Fruit fly (Drosophila melanogaster) whole organism, embryonic: ENCODE results near the gene aop.

Experiments used
- BEAF-32 ChIP-seq: fragments of 200-800 bp; sonication (Bioruptor generic); optimal IDR thresholded peaks from 3 replicates; lab custom pipeline; 2017; ENCODE audit warnings: missing biosample characterization, missing genetic modification characterization, mild to moderate bottlenecking, moderate library complexity, missing genetic modification reagents
- CG10209 ChIP-seq: fragments of 200-800 bp; sonication (Bioruptor generic); optimal IDR thresholded peaks from 3 replicates; lab custom pipeline; 2017; ENCODE audit warnings: missing biosample characterization, mild to moderate bottlenecking, missing genetic modification characterization, missing genetic modification reagents
- CG10274 ChIP-seq: fragments of 200-800 bp; sonication (Bioruptor generic); optimal IDR thresholded peaks from 3 replicates; lab custom pipeline; 2017; ENCODE audit warnings: missing biosample characterization, mild to moderate bottlenecking, missing genetic modification characterization
- CG10431 ChIP-seq: fragments of 200-800 bp; sonication (Bioruptor generic); optimal IDR thresholded peaks from 3 replicates; lab custom pipeline; 2018; ENCODE audit warnings: missing biosample characterization, mild to moderate bottlenecking, missing genetic modification characterization
- CG11504 ChIP-seq: fragments of 200-800 bp; sonication (Bioruptor generic); optimal IDR thresholded peaks from 3 replicates; lab custom pipeline; 2019; ENCODE audit warnings: missing biosample characterization, mild to moderate bottlenecking, missing genetic modification characterization, moderate library complexity
- CG1233 ChIP-seq: fragments of 200-800 bp; sonication (Bioruptor generic); optimal IDR thresholded peaks from 4 replicates; lab custom pipeline; 2018; ENCODE audit warnings: missing biosample characterization, mild to moderate bottlenecking, missing genetic modification characterization
- CG12769 ChIP-seq: fragments of 200-800 bp; sonication (Bioruptor generic); optimal IDR thresholded peaks from 2 replicates; lab custom pipeline; 2019; ENCODE audit warnings: missing biosample characterization, mild to moderate bottlenecking, missing genetic modification characterization, moderate library complexity
- CG12942 ChIP-seq: fragments of 200-800 bp; sonication (Bioruptor generic); optimal IDR thresholded peaks from 3 replicates; lab custom pipeline; 2016; ENCODE audit warnings: missing biosample characterization, missing genetic modification characterization
- CG15514 ChIP-seq: fragments of 200-800 bp; sonication (Bioruptor generic); optimal IDR thresholded peaks from 3 replicates; lab custom pipeline; 2017; ENCODE audit warnings: missing biosample characterization, missing genetic modification characterization, mild to moderate bottlenecking, moderate library complexity, missing genetic modification reagents
- CG17385 ChIP-seq: fragments of 200-800 bp; sonication (Bioruptor generic); optimal IDR thresholded peaks from 3 replicates; lab custom pipeline; 2018; ENCODE audit warnings: missing biosample characterization, mild to moderate bottlenecking, missing genetic modification characterization
- CG1832 ChIP-seq: fragments of 200-800 bp; sonication (Bioruptor generic); optimal IDR thresholded peaks from 2 replicates; lab custom pipeline; 2017; ENCODE audit warnings: missing biosample characterization, mild to moderate bottlenecking, missing genetic modification characterization, inconsistent platforms
- CG3995 ChIP-seq: fragments of 200-800 bp; sonication (Bioruptor generic); optimal IDR thresholded peaks from 3 replicates; lab custom pipeline; 2016; ENCODE audit warnings: missing biosample characterization, missing genetic modification characterization
- CG4424 ChIP-seq: fragments of 200-800 bp; sonication (Bioruptor generic); optimal IDR thresholded peaks from 3 replicates; lab custom pipeline; 2016; ENCODE audit warnings: missing biosample characterization, missing genetic modification characterization
- CG4617 ChIP-seq: fragments of 200-800 bp; sonication (Bioruptor generic); optimal IDR thresholded peaks from 3 replicates; lab custom pipeline; 2016; ENCODE audit warnings: missing biosample characterization, missing genetic modification characterization, borderline replicate concordance
- CG7357 ChIP-seq: fragments of 200-800 bp; sonication (Bioruptor generic); IDR thresholded peaks from 3 replicates; pipeline ENCODE4 v1.3.6; 2022; ENCODE audit warnings: missing biosample characterization, missing genetic modification characterization
- CG7963 ChIP-seq: fragments of 200-800 bp; sonication (Bioruptor generic); IDR thresholded peaks from 3 replicates; pipeline ENCODE4 v1.3.6; 2022; ENCODE audit warnings: missing biosample characterization, missing genetic modification characterization; ENCODE audit not compliant: partially characterized antibody
- CG9817 ChIP-seq: fragments of 200-800 bp; sonication (Bioruptor generic); optimal IDR thresholded peaks from 2 replicates; lab custom pipeline; 2018; ENCODE audit warnings: missing biosample characterization, mild to moderate bottlenecking, missing genetic modification characterization, moderate library complexity
- Deaf1 ChIP-seq: fragments of 200-800 bp; optimal IDR thresholded peaks from 3 replicates; lab custom pipeline; 2019; ENCODE audit warnings: missing biosample characterization, mild to moderate bottlenecking, missing genetic modification characterization, moderate library complexity
- ERR ChIP-seq: fragments of 200-800 bp; sonication (Bioruptor generic); optimal IDR thresholded peaks from 2 replicates; lab custom pipeline; 2016; ENCODE audit warnings: missing biosample characterization, missing genetic modification characterization
- H2.0 ChIP-seq: fragments of 200-800 bp; sonication (Bioruptor generic); IDR thresholded peaks from 2 replicates; pipeline ENCODE4 v1.3.6; 2022; ENCODE audit warnings: missing biosample characterization, missing genetic modification characterization
- Hey ChIP-seq: fragments of 200-800 bp; sonication (Bioruptor generic); optimal IDR thresholded peaks from 3 replicates; lab custom pipeline; 2018; ENCODE audit warnings: missing biosample characterization, mild to moderate bottlenecking, missing genetic modification characterization
- Hr3 ChIP-seq: fragments of 200-800 bp; sonication (Bioruptor generic); optimal IDR thresholded peaks from 3 replicates; lab custom pipeline; 2016; ENCODE audit warnings: missing biosample characterization, missing genetic modification characterization
- Hr39 ChIP-seq: fragments of >200 bp; optimal IDR thresholded peaks from 2 replicates; lab custom pipeline; 2017
- Hr51 ChIP-seq, 2 experiments: fragments of 200-800 bp; sonication (Bioruptor generic); optimal IDR thresholded peaks; 2 replicates in 1 of 2; 3 replicates in 1 of 2; lab custom pipeline; 2016 to 2018; ENCODE audit warnings: missing biosample characterization in 2 of 2, missing genetic modification characterization in 2 of 2, mild to moderate bottlenecking in 1 of 2, moderate library complexity in 1 of 2
- Kr ChIP-seq: fragments of 200-800 bp; sonication (Bioruptor generic); optimal IDR thresholded peaks from 2 replicates; lab custom pipeline; 2017; ENCODE audit warnings: missing biosample characterization, mild to moderate bottlenecking, missing genetic modification characterization
- Lpt ChIP-seq: fragments of >200 bp; optimal IDR thresholded peaks from 2 replicates; lab custom pipeline; 2018; ENCODE audit warnings: missing biosample characterization, missing genetic modification characterization
- Meics ChIP-seq: fragments of 200-800 bp; sonication (Bioruptor generic); optimal IDR thresholded peaks from 2 replicates; lab custom pipeline; 2017; ENCODE audit warnings: missing biosample characterization, mild to moderate bottlenecking, missing genetic modification characterization
- Nf-YB ChIP-seq: fragments of 200-800 bp; sonication (Bioruptor generic); optimal IDR thresholded peaks from 3 replicates; lab custom pipeline; 2019; ENCODE audit warnings: missing biosample characterization, mild to moderate bottlenecking, missing genetic modification characterization, moderate library complexity
- Rx ChIP-seq: fragments of 200-800 bp; sonication (Bioruptor generic); IDR thresholded peaks from 2 replicates; pipeline ENCODE4 v1.3.6; 2022; ENCODE audit warnings: missing biosample characterization, missing genetic modification characterization
- Stat92E ChIP-seq, 3 experiments: fragments of >200 bp in 2 of 3; fragments of 200-800 bp in 1 of 3; sonication (Bioruptor generic) in 1 of 3; optimal IDR thresholded peaks; 2 replicates each; lab custom pipeline; 2017 to 2019; ENCODE audit warnings: missing biosample characterization in 3 of 3, missing genetic modification characterization in 3 of 3, mild to moderate bottlenecking in 1 of 3, moderate library complexity in 1 of 3
- TFAM ChIP-seq: fragments of 200-800 bp; sonication (Bioruptor generic); optimal IDR thresholded peaks from 2 replicates; lab custom pipeline; 2017; ENCODE audit warnings: missing biosample characterization, missing genetic modification characterization, inconsistent platforms
- amos ChIP-seq: fragments of 200-800 bp; sonication (Bioruptor generic); IDR thresholded peaks from 2 replicates; pipeline ENCODE4 v1.3.6; 2022; ENCODE audit warnings: missing biosample characterization, missing genetic modification characterization; ENCODE audit not compliant: partially characterized antibody
- ap ChIP-seq: fragments of 200-800 bp; sonication (Bioruptor generic); IDR thresholded peaks from 2 replicates; pipeline ENCODE4 v1.3.6; 2022; ENCODE audit warnings: missing biosample characterization, missing genetic modification characterization
- bcd ChIP-seq: fragments of 200-800 bp; sonication (Bioruptor generic); optimal IDR thresholded peaks from 2 replicates; lab custom pipeline; 2017; ENCODE audit warnings: missing biosample characterization, mild to moderate bottlenecking, missing genetic modification characterization
- cg ChIP-seq: fragments of 200-800 bp; sonication (Bioruptor generic); optimal IDR thresholded peaks from 3 replicates; lab custom pipeline; 2019; ENCODE audit warnings: missing biosample characterization, mild to moderate bottlenecking, missing genetic modification characterization, moderate library complexity
- corto ChIP-seq: fragments of 200-800 bp; sonication (Bioruptor generic); optimal IDR thresholded peaks from 2 replicates; lab custom pipeline; 2016; ENCODE audit warnings: missing biosample characterization, mild to moderate bottlenecking, missing genetic modification characterization, moderate library complexity
- cwo ChIP-seq: fragments of 200-800 bp; sonication (Bioruptor generic); optimal IDR thresholded peaks from 3 replicates; lab custom pipeline; 2017; ENCODE audit warnings: missing biosample characterization, missing genetic modification characterization, mild to moderate bottlenecking, moderate library complexity, missing genetic modification reagents
- ewg ChIP-seq: fragments of 200-800 bp; sonication (Bioruptor generic); optimal IDR thresholded peaks from 3 replicates; lab custom pipeline; 2017; ENCODE audit warnings: mild to moderate bottlenecking, missing biosample characterization, missing genetic modification reagents, missing genetic modification characterization
- exex ChIP-seq: fragments of 200-800 bp; sonication (Bioruptor generic); optimal IDR thresholded peaks from 4 replicates; lab custom pipeline; 2018; ENCODE audit warnings: missing biosample characterization, mild to moderate bottlenecking, missing genetic modification characterization, moderate library complexity
- grn ChIP-seq: fragments of 200-800 bp; sonication (Bioruptor generic); optimal IDR thresholded peaks from 3 replicates; lab custom pipeline; 2017; ENCODE audit warnings: missing biosample characterization, missing genetic modification characterization
- insv ChIP-seq, 2 experiments: fragments of 200-800 bp; sonication (Bioruptor generic); optimal IDR thresholded peaks; 3 replicates each; lab custom pipeline; 2016 to 2018; ENCODE audit warnings: missing biosample characterization in 2 of 2, missing genetic modification characterization in 2 of 2
- sc ChIP-seq, 3 experiments: fragments of >200 bp in 2 of 3; fragments of 200-800 bp in 1 of 3; sonication (Bioruptor generic) in 1 of 3; optimal IDR thresholded peaks; 2 replicates in 2 of 3; 3 replicates in 1 of 3; lab custom pipeline; 2017; ENCODE audit warnings: mild to moderate bottlenecking in 1 of 3, missing biosample characterization in 1 of 3, missing genetic modification characterization in 1 of 3, missing genetic modification reagents in 1 of 3
- tin ChIP-seq: fragments of 200-800 bp; sonication (Bioruptor generic); optimal IDR thresholded peaks from 3 replicates; lab custom pipeline; 2016; ENCODE audit warnings: missing biosample characterization, missing genetic modification characterization

The aop gene

dm6 chr2L:2197475-2198118 is 19.0 kb upstream of the aop start, which contains the start of gene COX7AL2 (continued):
- TF ChIP-seq bcd (peak; percentile 36), CG15514 (peak; percentile 19), ewg (GFP tag; lab: Kevin White, UChicago) (peak; percentile 20), Kr (GFP tag; lab: Kevin White, UChicago) (no peak), Hey (tag; lab: Kevin White, UChicago) (no peak), CG1233 (peak; percentile 7), H2.0 (GFP tag; lab: Robert Waterston, UW) (no peak), Meics (peak; percentile 5), CG3995 (GFP tag; lab: Kevin White, UChicago) (peak; percentile 86), CG1832 (peak; percentile 64), grn (GFP tag; lab: Kevin White, UChicago) (peak; percentile 53), Hr39 (no peak), CG12769 (tag; lab: Kevin White, UChicago) (peak; percentile 71), CG12942 (no peak), corto (GFP tag; lab: Kevin White, UChicago) (peak; percentile 12), CG7357 (GFP tag; lab: Robert Waterston, UW) (0 out of 3 replicates have a peak, but pooled peaks have one; percentile 11), Rx (GFP tag; lab: Robert Waterston, UW) (no peak), Lpt (GFP tag; lab: Kevin White, UChicago) (no peak), cwo (GFP tag; lab: Kevin White, UChicago) (peak; percentile 89), CG10431 (GFP tag; lab: Kevin White, UChicago) (peak; percentile 35), CG9817 (tag; lab: Kevin White, UChicago) (no peak), TFAM (GFP tag; lab: Kevin White, UChicago) (no peak), Hr3 (GFP tag; lab: Kevin White, UChicago) (no peak), BEAF-32 (GFP tag; lab: Kevin White, UChicago) (peak; percentile 59), tin (no peak), ap (GFP tag; lab: Robert Waterston, UW) (no peak), Hr51 (GFP tag; optimal IDR thresholded peaks at IDR 0.05; lab: Kevin White, UChicago) (peak in 1 of 2 experiments; percentile 11), CG4424 (GFP tag; lab: Kevin White, UChicago) (peak; percentile 37), CG11504 (tag; lab: Kevin White, UChicago) (peak; percentile 26), Stat92E (GFP tag; optimal IDR thresholded peaks at IDR 0.05; lab: Kevin White, UChicago) (peak in 1 of 3 experiments; percentile 70), CG4617 (GFP tag; lab: Kevin White, UChicago) (no peak), ERR (GFP tag; lab: Kevin White, UChicago) (peak; percentile 51), CG17385 (GFP tag; lab: Kevin White, UChicago) (peak; percentile 95), cg (peak; percentile 55), CG10274 (GFP tag; lab: Kevin White, UChicago) (peak; percentile 38), CG7963 (GFP tag; lab: Robert Waterston, UW) (no peak), Nf-YB (peak; percentile 14), CG10209 (peak; percentile 22), sc (optimal IDR thresholded peaks at IDR 0.05; lab: Kevin White, UChicago) (no peak), sc (GFP tag; optimal IDR thresholded peaks at IDR 0.05; lab: Kevin White, UChicago) (peak; percentile 19), amos (GFP tag; lab: Robert Waterston, UW) (no peak), Deaf1 (tag; lab: Kevin White, UChicago) (peak; percentile 18), insv (GFP tag; optimal IDR thresholded peaks at IDR 0.05; lab: Kevin White, UChicago) (no peak), exex (tag; lab: Kevin White, UChicago) (peak; percentile 34)
